Worm (Caenorhabditis elegans) whole organism, L4 larva: ENCODE measurements around the gene srh-222.

Experiments
- D1046.2 ChIP-seq: fragments of 200-800 bp; sonication (Bioruptor generic); IDR thresholded peaks from 2 replicates; pipeline ENCODE4 v1.3.6; 2022; ENCODE audit warnings: missing genetic modification characterization, missing compliant biosample characterization
- F10B5.3 ChIP-seq: sonication (generic microtip); optimal IDR thresholded peaks from 2 replicates; lab custom pipeline; 2016; ENCODE audit warnings: mild to moderate bottlenecking, missing genetic modification characterization, missing compliant biosample characterization
- F26F4.8 ChIP-seq: fragments of 200-800 bp; sonication (Bioruptor generic); conservative IDR thresholded peaks from 2 replicates; pipeline ENCODE4 v1.3.6; 2022; ENCODE audit warnings: missing genetic modification characterization, missing compliant biosample characterization
- F37D6.2 ChIP-seq: sonication (generic microtip); optimal IDR thresholded peaks from 2 replicates; lab custom pipeline; 2016; ENCODE audit warnings: mild to moderate bottlenecking, missing genetic modification characterization, missing compliant biosample characterization
- F44E2.7 ChIP-seq: fragments of 200-800 bp; sonication (Bioruptor generic); IDR thresholded peaks from 2 replicates; pipeline ENCODE4 v2.1.2; 2022; ENCODE audit warnings: missing genetic modification characterization, missing compliant biosample characterization
- T26A8.4 ChIP-seq: fragments of 200-800 bp; sonication (Bioruptor generic); IDR thresholded peaks from 2 replicates; pipeline ENCODE4 v1.3.6; 2022; ENCODE audit warnings: missing genetic modification characterization, missing compliant biosample characterization
- Y48G9A.11 ChIP-seq: fragments of 200-800 bp; sonication (Bioruptor generic); IDR thresholded peaks from 2 replicates; pipeline ENCODE4 v1.3.6; 2022; ENCODE audit warnings: missing genetic modification reagents, missing genetic modification characterization, missing compliant biosample characterization
- Y75B8A.6 ChIP-seq: fragments of 200-800 bp; sonication (Bioruptor generic); IDR thresholded peaks from 2 replicates; pipeline ENCODE4 v1.3.6; 2022; ENCODE audit warnings: missing genetic modification reagents, missing genetic modification characterization, missing compliant biosample characterization
- ZK337.2 ChIP-seq: fragments of 200-800 bp; sonication (Bioruptor generic); IDR thresholded peaks from 2 replicates; pipeline ENCODE4 v1.3.6; 2022; ENCODE audit warnings: missing genetic modification reagents, missing genetic modification characterization, missing compliant biosample characterization
- aha-1 ChIP-seq: fragments of 150-350 bp; peaks from one replicate; lab custom pipeline; 2014; ENCODE audit warnings: missing biosample characterization, missing genetic modification characterization
- aly-2 ChIP-seq: sonication (generic microtip); optimal IDR thresholded peaks from 2 replicates; lab custom pipeline; 2018; ENCODE audit warnings: missing biosample characterization, missing genetic modification characterization
- ama-1 ChIP-seq: fragments of 150-350 bp; optimal IDR thresholded peaks from 2 replicates; lab custom pipeline; 2014; ENCODE audit warnings: inconsistent platforms, mixed read lengths
- attf-4 ChIP-seq: sonication (generic microtip); optimal IDR thresholded peaks from 3 replicates; lab custom pipeline; 2017; ENCODE audit warnings: missing biosample characterization, missing genetic modification characterization
- ceh-20 ChIP-seq: fragments of 200-800 bp; sonication (Bioruptor generic); IDR thresholded peaks from 2 replicates; pipeline ENCODE4 v1.3.6; 2022; ENCODE audit warnings: missing genetic modification reagents, missing genetic modification characterization, missing compliant biosample characterization
- ceh-28 ChIP-seq: fragments of 150-350 bp; optimal IDR thresholded peaks from 2 replicates; lab custom pipeline; 2014; ENCODE audit warnings: missing biosample characterization, missing genetic modification reagents, missing genetic modification characterization
- ceh-32 ChIP-seq: sonication (generic microtip); optimal IDR thresholded peaks from 2 replicates; lab custom pipeline; 2016; ENCODE audit warnings: mild to moderate bottlenecking, missing genetic modification characterization, missing compliant biosample characterization; ENCODE audit not compliant: poor library complexity
- ceh-44 ChIP-seq: fragments of 200-800 bp; sonication (Bioruptor generic); IDR thresholded peaks from 2 replicates; pipeline ENCODE4 v1.3.6; 2022; ENCODE audit warnings: missing genetic modification reagents, missing genetic modification characterization, missing compliant biosample characterization
- ces-1 ChIP-seq: fragments of 150-350 bp; sonication (generic microtip); optimal IDR thresholded peaks from 4 replicates; lab custom pipeline; 2014; ENCODE audit warnings: missing biosample characterization, missing genetic modification reagents, missing genetic modification characterization
- daf-8 ChIP-seq: fragments of 200-800 bp; sonication (Bioruptor generic); IDR thresholded peaks from 2 replicates; pipeline ENCODE4 v1.3.6; 2022; ENCODE audit warnings: missing genetic modification characterization, missing compliant biosample characterization
- dve-1 ChIP-seq: sonication (generic microtip); optimal IDR thresholded peaks from 2 replicates; lab custom pipeline; 2017; ENCODE audit warnings: antibody characterized with exemption, mild to moderate bottlenecking, missing genetic modification characterization, missing compliant biosample characterization; ENCODE audit not compliant: insufficient read depth
- fkh-10 ChIP-seq: fragments of 150-350 bp; optimal IDR thresholded peaks from 2 replicates; lab custom pipeline; 2014; ENCODE audit warnings: missing biosample characterization, missing genetic modification reagents, missing genetic modification characterization
- hlh-30 ChIP-seq: sonication (generic microtip); optimal IDR thresholded peaks from 2 replicates; lab custom pipeline; 2017; ENCODE audit warnings: antibody characterized with exemption, mild to moderate bottlenecking, missing genetic modification characterization, missing compliant biosample characterization; ENCODE audit not compliant: insufficient read depth
- hmg-1.1 ChIP-seq: fragments of 200-800 bp; sonication (Bioruptor generic); IDR thresholded peaks from 2 replicates; pipeline ENCODE4 v1.3.6; 2022; ENCODE audit warnings: missing genetic modification reagents, missing genetic modification characterization, missing compliant biosample characterization
- jun-1 ChIP-seq: fragments of 150-350 bp; optimal IDR thresholded peaks from 2 replicates; lab custom pipeline; 2014; ENCODE audit warnings: missing biosample characterization, missing genetic modification reagents, missing genetic modification characterization
- lin-13 ChIP-seq: fragments of 150-350 bp; optimal IDR thresholded peaks from 2 replicates; lab custom pipeline; 2014; ENCODE audit warnings: missing biosample characterization, missing genetic modification reagents, missing genetic modification characterization
- lin-15B ChIP-seq: fragments of 150-350 bp; sonication (generic microtip); optimal IDR thresholded peaks from 3 replicates; lab custom pipeline; 2014; ENCODE audit warnings: missing biosample characterization, missing genetic modification characterization
- lir-3 ChIP-seq: sonication (generic microtip); optimal IDR thresholded peaks from 2 replicates; lab custom pipeline; 2016; ENCODE audit warnings: mild to moderate bottlenecking, missing genetic modification characterization, missing compliant biosample characterization
- madf-9 ChIP-seq: fragments of 200-800 bp; sonication (Bioruptor generic); conservative IDR thresholded peaks from 2 replicates; pipeline ENCODE4 v1.3.6; 2022; ENCODE audit warnings: missing genetic modification reagents, missing genetic modification characterization, missing compliant biosample characterization
- mdt-29 ChIP-seq: fragments of 200-800 bp; sonication (Bioruptor generic); IDR thresholded peaks from 2 replicates; pipeline ENCODE4 v1.3.6; 2022; ENCODE audit warnings: missing genetic modification reagents, missing genetic modification characterization, missing compliant biosample characterization
- mep-1 ChIP-seq: fragments of 150-350 bp; sonication (generic microtip); optimal IDR thresholded peaks from 3 replicates; lab custom pipeline; 2014; ENCODE audit warnings: missing biosample characterization, missing genetic modification characterization
- mxl-2 ChIP-seq: fragments of 200-800 bp; sonication (Bioruptor generic); conservative IDR thresholded peaks from 2 replicates; pipeline ENCODE4 v1.3.6; 2022; ENCODE audit warnings: missing genetic modification reagents, missing genetic modification characterization, missing compliant biosample characterization
- mxl-3 ChIP-seq: fragments of 200-800 bp; sonication (Bioruptor generic); optimal IDR thresholded peaks from 2 replicates; lab custom pipeline; 2018; ENCODE audit warnings: mild to moderate bottlenecking, missing genetic modification characterization, missing compliant biosample characterization
- nhr-10 ChIP-seq: fragments of 150-350 bp; optimal IDR thresholded peaks from 2 replicates; lab custom pipeline; 2014; ENCODE audit warnings: missing biosample characterization, missing genetic modification characterization
- nhr-102 ChIP-seq: sonication (generic microtip); optimal IDR thresholded peaks from 2 replicates; lab custom pipeline; 2016; ENCODE audit warnings: mild to moderate bottlenecking, missing genetic modification characterization, moderate library complexity, missing compliant biosample characterization
- nhr-11 ChIP-seq: fragments of 150-350 bp; optimal IDR thresholded peaks from 2 replicates; lab custom pipeline; 2014; ENCODE audit warnings: missing biosample characterization, missing genetic modification characterization
- nhr-111 ChIP-seq: fragments of 200-800 bp; sonication (Bioruptor generic); optimal IDR thresholded peaks from 2 replicates; lab custom pipeline; 2018; ENCODE audit warnings: mild to moderate bottlenecking, missing genetic modification characterization, missing compliant biosample characterization
- nhr-41 ChIP-seq: fragments of 200-800 bp; sonication (Bioruptor generic); IDR thresholded peaks from 2 replicates; pipeline ENCODE4 v1.3.6; 2022; ENCODE audit warnings: missing genetic modification reagents, missing genetic modification characterization, missing compliant biosample characterization
- nhr-42 ChIP-seq: fragments of 200-800 bp; sonication (Bioruptor generic); IDR thresholded peaks from 2 replicates; pipeline ENCODE4 v1.3.6; 2022; ENCODE audit warnings: missing genetic modification characterization, missing compliant biosample characterization
- nhr-76 ChIP-seq: fragments of 150-350 bp; optimal IDR thresholded peaks from 2 replicates; lab custom pipeline; 2014; ENCODE audit warnings: missing biosample characterization, missing genetic modification characterization
- pha-4 ChIP-seq, 2 experiments: fragments of 150-350 bp in 1 of 2; fragments of 200-800 bp in 1 of 2; sonication (Bioruptor generic) in 1 of 2; IDR thresholded peaks in 1 of 2; optimal IDR thresholded peaks in 1 of 2; 2 replicates each; pipeline versions ENCODE4 v1.3.6 to Lab custom; 2014 to 2022; ENCODE audit warnings: missing genetic modification characterization in 2 of 2, missing genetic modification reagents in 2 of 2, missing biosample characterization in 1 of 2, missing compliant biosample characterization in 1 of 2
- pqm-1 ChIP-seq: sonication (generic microtip); optimal IDR thresholded peaks from 2 replicates; lab custom pipeline; 2017; ENCODE audit warnings: missing biosample characterization, missing genetic modification characterization
- rbr-2 ChIP-seq: sonication (generic microtip); optimal IDR thresholded peaks from 2 replicates; lab custom pipeline; 2016; ENCODE audit warnings: missing genotype, missing genetic modification characterization, missing compliant biosample characterization
- sdz-12 ChIP-seq: fragments of 200-800 bp; sonication (Bioruptor generic); optimal IDR thresholded peaks from 2 replicates; lab custom pipeline; 2018; ENCODE audit warnings: mild to moderate bottlenecking, missing genetic modification characterization, missing compliant biosample characterization
- snpc-4 ChIP-seq: fragments of 150-350 bp; optimal IDR thresholded peaks from 2 replicates; lab custom pipeline; 2014; ENCODE audit warnings: missing biosample characterization, missing genetic modification characterization
- spr-1 ChIP-seq: sonication (generic microtip); optimal IDR thresholded peaks from 2 replicates; lab custom pipeline; 2016; ENCODE audit warnings: mild to moderate bottlenecking, missing genetic modification characterization, missing compliant biosample characterization
- tag-97 ChIP-seq: fragments of 200-800 bp; sonication (Bioruptor generic); IDR thresholded peaks from 2 replicates; pipeline ENCODE4 v1.3.6; 2022; ENCODE audit warnings: missing genetic modification characterization, missing compliant biosample characterization
- tra-1 ChIP-seq: fragments of 200-800 bp; sonication (Bioruptor generic); IDR thresholded peaks from 2 replicates; pipeline ENCODE4 v1.3.6; 2022; ENCODE audit warnings: missing genetic modification reagents, missing genetic modification characterization, missing compliant biosample characterization
- unc-62 ChIP-seq, 3 experiments: fragments of 150-350 bp in 1 of 3; sonication (generic microtip); optimal IDR thresholded peaks in 2 of 3; peaks in 1 of 3; 1 replicate in 1 of 3; 2 replicates in 2 of 3; lab custom pipeline; 2014 to 2017; ENCODE audit warnings: missing biosample characterization in 3 of 3, missing genetic modification characterization in 3 of 3, missing genetic modification reagents in 3 of 3, missing genotype in 1 of 3
- zag-1 ChIP-seq: fragments of 150-350 bp; optimal IDR thresholded peaks from 2 replicates; lab custom pipeline; 2014; ENCODE audit warnings: missing biosample characterization, missing genetic modification characterization
- zfp-2 ChIP-seq: sonication (generic microtip); optimal IDR thresholded peaks from 2 replicates; lab custom pipeline; 2016; ENCODE audit warnings: mild to moderate bottlenecking, missing genetic modification characterization, missing compliant biosample characterization
- zip-2 ChIP-seq: fragments of 150-350 bp; optimal IDR thresholded peaks from 2 replicates; lab custom pipeline; 2014; ENCODE audit warnings: missing biosample characterization, missing genetic modification characterization

The srh-222 gene

DNA sequence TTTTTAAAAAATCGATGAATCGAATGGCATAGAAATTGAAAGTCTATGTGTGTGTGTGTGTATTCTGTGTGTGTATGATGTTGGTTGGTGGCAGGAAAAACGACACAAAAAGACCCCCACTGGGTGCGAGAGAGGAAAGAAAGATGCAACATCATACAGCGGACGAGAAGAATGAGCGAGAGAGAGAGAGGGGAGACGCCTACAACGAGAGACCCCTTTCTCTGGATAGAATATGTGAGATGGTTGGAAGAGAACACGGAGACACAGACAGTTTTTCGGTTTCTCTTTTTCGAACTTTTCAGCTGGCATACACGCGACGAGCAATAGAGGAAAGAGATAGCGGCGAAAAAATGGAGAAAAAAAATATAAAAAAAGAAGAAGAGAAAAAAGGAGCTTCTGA is 40.2 kb downstream of the srh-222 start (continued):
- TF ChIP-seq nhr-10 (tag; lab: Kevin White, UChicago) (peak; percentile 33), mxl-2 (GFP tag; lab: Robert Waterston, UW) (no peak), ceh-44 (no peak), ces-1 (GFP tag; lab: Kevin White, UChicago) (peak; percentile 46), ceh-32 (no peak), nhr-11 (tag; lab: Kevin White, UChicago) (peak; percentile 79), attf-4 (tag; lab: Kevin White, UChicago) (no peak), pqm-1 (no peak), Y75B8A.6 (GFP tag; lab: Robert Waterston, UW) (no peak), lin-15B (tag; lab: Kevin White, UChicago) (no peak), madf-9 (GFP tag; lab: Robert Waterston, UW) (0 out of 2 replicates have a peak, but pooled peaks have one; percentile 19), nhr-76 (peak; percentile 5), sdz-12 (no peak), spr-1 (tag; lab: Kevin White, UChicago) (peak; percentile 41), hlh-30 (no peak), nhr-42 (no peak), lin-13 (GFP tag; lab: Kevin White, UChicago) (peak; percentile 45), mxl-3 (GFP tag; lab: Kevin White, UChicago) (peak; percentile 65), ceh-28 (tag; lab: Kevin White, UChicago) (no peak), fkh-10 (GFP tag; lab: Kevin White, UChicago) (no peak), hmg-1.1 (peak; percentile 81), ceh-20 (GFP tag; lab: Robert Waterston, UW) (peak; percentile 44; the same call in 1 of the 2 replicates), F44E2.7 (no peak), mep-1 (tag; lab: Kevin White, UChicago) (peak; percentile 86), nhr-41 (no peak), nhr-102 (tag; lab: Kevin White, UChicago) (no peak), zfp-2 (tag; lab: Kevin White, UChicago) (no peak), pha-4 (GFP tag; IDR thresholded peaks at IDR 0.05; lab: Robert Waterston, UW) (no peak), pha-4 (tag; optimal IDR thresholded peaks at IDR 0.05; lab: Kevin White, UChicago) (peak; percentile 77), F37D6.2 (tag; lab: Kevin White, UChicago) (no peak), dve-1 (tag; lab: Kevin White, UChicago) (peak; percentile 85), mdt-29 (GFP tag; lab: Robert Waterston, UW) (no peak), tag-97 (GFP tag; lab: Robert Waterston, UW) (no peak), daf-8 (GFP tag; lab: Robert Waterston, UW) (no peak), snpc-4 (tag; lab: Kevin White, UChicago) (no peak), zip-2 (tag; lab: Kevin White, UChicago) (no peak), ZK337.2 (GFP tag; lab: Robert Waterston, UW) (no peak), lir-3 (tag; lab: Kevin White, UChicago) (no peak), aly-2 (tag; lab: Kevin White, UChicago) (no peak), ama-1 (lab: Kevin White, UChicago) (peak; percentile 9), F26F4.8 (GFP tag; lab: Robert Waterston, UW) (no peak), zag-1 (no peak), nhr-111 (GFP tag; lab: Kevin White, UChicago) (no peak), D1046.2 (GFP tag; lab: Robert Waterston, UW) (no peak), T26A8.4 (no peak), F10B5.3 (tag; lab: Kevin White, UChicago) (no peak), tra-1 (peak; percentile 46), aha-1 (peak; percentile 99), rbr-2 (tag; lab: Kevin White, UChicago) (peak; percentile 83), unc-62 (GFP tag; optimal IDR thresholded peaks at IDR 0.05 in 1 of 2; lab: Kevin White, UChicago) (no peak), unc-62 (tag; optimal IDR thresholded peaks at IDR 0.05; lab: Kevin White, UChicago) (no peak), jun-1 (tag; lab: Kevin White, UChicago) (peak; percentile 61), Y48G9A.11 (GFP tag; lab: Robert Waterston, UW) (no peak)
